Worm (Caenorhabditis elegans) whole organism, L1 larva: Measurements from ENCODE around the gene F17C11.12.
A peak's percentile ranks its signal among the peaks of the same experiment; 100 is the strongest.

Experiments used
- C16A3.4 ChIP-seq: fragments of 150-350 bp; optimal IDR thresholded peaks from 2 replicates; lab custom pipeline; 2014; ENCODE audit warnings: missing biosample characterization, missing genetic modification characterization
- Y116A8C.19 ChIP-seq: sonication (generic microtip); optimal IDR thresholded peaks from 2 replicates; lab custom pipeline; 2016; ENCODE audit warnings: missing compliant biosample characterization, missing genetic modification characterization, borderline replicate concordance
- aha-1 ChIP-seq: fragments of 150-350 bp; optimal IDR thresholded peaks from 2 replicates; lab custom pipeline; 2014; ENCODE audit warnings: missing biosample characterization, missing genetic modification characterization
- aly-2 ChIP-seq: fragments of 150-350 bp; optimal IDR thresholded peaks from 2 replicates; lab custom pipeline; 2014; ENCODE audit warnings: missing biosample characterization, missing genetic modification characterization
- blmp-1 ChIP-seq: fragments of 150-350 bp; optimal IDR thresholded peaks from 2 replicates; lab custom pipeline; 2014; ENCODE audit warnings: missing biosample characterization, missing genetic modification characterization
- ceh-63 ChIP-seq: fragments of 200-800 bp; sonication (Bioruptor generic); optimal IDR thresholded peaks from 2 replicates; lab custom pipeline; 2018; ENCODE audit warnings: mild to moderate bottlenecking, missing genetic modification characterization, missing compliant biosample characterization
- ceh-82 ChIP-seq, 3 experiments: fragments of 150-350 bp in 1 of 3; sonication (generic microtip) in 2 of 3; optimal IDR thresholded peaks; 2 replicates each; lab custom pipeline; 2014 to 2017; ENCODE audit warnings: missing biosample characterization in 3 of 3, missing genetic modification characterization in 3 of 3
- ceh-88 ChIP-seq: fragments of 200-800 bp; sonication (Bioruptor generic); IDR thresholded peaks from 2 replicates; pipeline ENCODE4 v1.3.6; 2022; ENCODE audit warnings: missing genetic modification characterization, missing compliant biosample characterization
- ceh-90 ChIP-seq: sonication (generic microtip); optimal IDR thresholded peaks from 2 replicates; lab custom pipeline; 2016; ENCODE audit warnings: missing genetic modification characterization, missing compliant biosample characterization
- ces-1 ChIP-seq: fragments of 150-350 bp; optimal IDR thresholded peaks from 2 replicates; lab custom pipeline; 2014; ENCODE audit warnings: missing biosample characterization, missing genetic modification reagents, missing genetic modification characterization
- dsc-1 ChIP-seq: sonication (generic microtip); optimal IDR thresholded peaks from 2 replicates; lab custom pipeline; 2016; ENCODE audit warnings: mild to moderate bottlenecking, missing genetic modification characterization, missing compliant biosample characterization
- efl-1 ChIP-seq, 4 experiments: fragments of 150-350 bp; optimal IDR thresholded peaks in 3 of 4; peaks in 1 of 4; 1 replicate in 1 of 4; 2 replicates in 3 of 4; lab custom pipeline; 2014; ENCODE audit warnings: missing biosample characterization in 2 of 4, missing genetic modification characterization in 2 of 4, missing genetic modification reagents in 2 of 4
- egl-27 ChIP-seq, 2 experiments: fragments of 150-350 bp in 1 of 2; sonication (generic microtip); optimal IDR thresholded peaks; 3 replicates each; lab custom pipeline; 2017 to 2018; ENCODE audit warnings: missing biosample characterization in 2 of 2, missing genetic modification characterization in 2 of 2, missing genetic modification reagents in 2 of 2
- elt-2 ChIP-seq: sonication (generic microtip); optimal IDR thresholded peaks from 2 replicates; lab custom pipeline; 2016; ENCODE audit warnings: missing genetic modification characterization, mild to moderate bottlenecking, inconsistent platforms, missing compliant biosample characterization, missing genetic modification reagents
- elt-3 ChIP-seq, 6 experiments: fragments of 150-350 bp in 1 of 6; sonication (generic microtip); optimal IDR thresholded peaks; 2 replicates each; lab custom pipeline; 2017 to 2018; ENCODE audit warnings: missing biosample characterization in 6 of 6, missing genetic modification characterization in 6 of 6, inconsistent platforms in 1 of 6
- ets-5 ChIP-seq: fragments of 200-800 bp; sonication (Bioruptor generic); IDR thresholded peaks from 2 replicates; pipeline ENCODE4 v1.3.6; 2022; ENCODE audit warnings: missing genetic modification characterization, missing compliant biosample characterization
- fos-1 ChIP-seq: fragments of 150-350 bp; optimal IDR thresholded peaks from 2 replicates; lab custom pipeline; 2014; ENCODE audit warnings: missing biosample characterization, missing genetic modification characterization
- hlh-17 ChIP-seq: fragments of 200-800 bp; sonication (Bioruptor generic); optimal IDR thresholded peaks from 2 replicates; lab custom pipeline; 2018; ENCODE audit warnings: missing genetic modification characterization, mild to moderate bottlenecking, missing compliant biosample characterization, moderate library complexity, borderline replicate concordance
- hlh-4 ChIP-seq: sonication (generic microtip); optimal IDR thresholded peaks from 2 replicates; lab custom pipeline; 2016; ENCODE audit warnings: mild to moderate bottlenecking, missing genetic modification characterization, missing compliant biosample characterization
- irx-1 ChIP-seq: sonication (generic microtip); optimal IDR thresholded peaks from 2 replicates; lab custom pipeline; 2016; ENCODE audit warnings: missing genetic modification characterization, missing compliant biosample characterization
- isw-1 ChIP-seq: fragments of 200-800 bp; sonication (Bioruptor generic); IDR thresholded peaks from 2 replicates; pipeline ENCODE4 v1.3.6; 2022; ENCODE audit warnings: missing genetic modification characterization, missing compliant biosample characterization
- lin-13 ChIP-seq: fragments of 150-350 bp; optimal IDR thresholded peaks from 2 replicates; lab custom pipeline; 2014; ENCODE audit warnings: missing biosample characterization, missing genetic modification reagents, missing genetic modification characterization
- lin-14 ChIP-seq: fragments of 200-800 bp; sonication (Bioruptor generic); optimal IDR thresholded peaks from 2 replicates; lab custom pipeline; 2018; ENCODE audit warnings: mild to moderate bottlenecking, missing genetic modification characterization, moderate library complexity, missing compliant biosample characterization
- lin-15B ChIP-seq: fragments of 150-350 bp; sonication (generic microtip); optimal IDR thresholded peaks from 3 replicates; lab custom pipeline; 2014; ENCODE audit warnings: missing biosample characterization, missing genetic modification characterization
- lsy-2 ChIP-seq, 2 experiments: fragments of 150-350 bp; optimal IDR thresholded peaks; 2 replicates each; lab custom pipeline; 2014; ENCODE audit warnings: missing biosample characterization in 2 of 2, missing genetic modification characterization in 2 of 2
- nhr-11 ChIP-seq: fragments of 150-350 bp; optimal IDR thresholded peaks from 2 replicates; lab custom pipeline; 2014; ENCODE audit warnings: missing biosample characterization, missing genetic modification characterization
- nhr-19 ChIP-seq: fragments of 200-800 bp; sonication (Bioruptor generic); conservative IDR thresholded peaks from 2 replicates; pipeline ENCODE4 v1.3.6; 2022; ENCODE audit warnings: missing genetic modification characterization, missing compliant biosample characterization
- nhr-20 ChIP-seq: sonication (generic microtip); optimal IDR thresholded peaks from 2 replicates; lab custom pipeline; 2016; ENCODE audit warnings: mild to moderate bottlenecking, missing genetic modification characterization, missing compliant biosample characterization
- nhr-237 ChIP-seq: fragments of 150-350 bp; optimal IDR thresholded peaks from 2 replicates; lab custom pipeline; 2014; ENCODE audit warnings: missing biosample characterization, missing genetic modification characterization
- nhr-28 ChIP-seq: fragments of 150-350 bp; optimal IDR thresholded peaks from 2 replicates; lab custom pipeline; 2014; ENCODE audit warnings: missing biosample characterization, missing genetic modification characterization
- nhr-71 ChIP-seq: sonication (generic microtip); optimal IDR thresholded peaks from 2 replicates; lab custom pipeline; 2016; ENCODE audit warnings: mild to moderate bottlenecking, missing genetic modification characterization, moderate library complexity, missing compliant biosample characterization
- nhr-76 ChIP-seq: sonication (generic microtip); optimal IDR thresholded peaks from 2 replicates; lab custom pipeline; 2017; ENCODE audit warnings: missing biosample characterization, missing genetic modification characterization
- nhr-77 ChIP-seq: fragments of 150-350 bp; optimal IDR thresholded peaks from 2 replicates; lab custom pipeline; 2014; ENCODE audit warnings: missing biosample characterization, missing genetic modification characterization
- nhr-90 ChIP-seq: sonication (generic microtip); optimal IDR thresholded peaks from 2 replicates; lab custom pipeline; 2016; ENCODE audit warnings: mild to moderate bottlenecking, missing genetic modification characterization, missing compliant biosample characterization; ENCODE audit not compliant: poor library complexity
- pag-3 ChIP-seq: sonication (generic microtip); optimal IDR thresholded peaks from 2 replicates; lab custom pipeline; 2017; ENCODE audit warnings: missing genetic modification characterization, mild to moderate bottlenecking, missing compliant biosample characterization, antibody characterized with exemption, borderline replicate concordance; ENCODE audit not compliant: insufficient read depth
- pax-3 ChIP-seq: fragments of 200-800 bp; sonication (Bioruptor generic); optimal IDR thresholded peaks from 2 replicates; lab custom pipeline; 2018; ENCODE audit warnings: mild to moderate bottlenecking, missing genetic modification characterization, moderate library complexity, missing compliant biosample characterization
- pqm-1 ChIP-seq: sonication (generic microtip); optimal IDR thresholded peaks from 3 replicates; lab custom pipeline; 2017; ENCODE audit warnings: missing biosample characterization, missing genetic modification characterization
- snpc-4 ChIP-seq: fragments of 150-350 bp; optimal IDR thresholded peaks from 2 replicates; lab custom pipeline; 2014; ENCODE audit warnings: missing biosample characterization, missing genetic modification characterization
- sup-37 ChIP-seq: fragments of 200-800 bp; sonication (Bioruptor generic); optimal IDR thresholded peaks from 2 replicates; lab custom pipeline; 2018; ENCODE audit warnings: mild to moderate bottlenecking, missing genetic modification characterization, missing compliant biosample characterization
- tbx-2 ChIP-seq: sonication (generic microtip); optimal IDR thresholded peaks from 2 replicates; lab custom pipeline; 2016; ENCODE audit warnings: missing genetic modification characterization, missing compliant biosample characterization
- unc-130 ChIP-seq: fragments of 150-350 bp; optimal IDR thresholded peaks from 2 replicates; lab custom pipeline; 2017; ENCODE audit warnings: missing biosample characterization, missing genetic modification characterization, inconsistent platforms
- unc-62 ChIP-seq: fragments of 150-350 bp; optimal IDR thresholded peaks from 2 replicates; lab custom pipeline; 2014; ENCODE audit warnings: missing biosample characterization, missing genetic modification reagents, missing genetic modification characterization
- unc-98 ChIP-seq: fragments of 200-800 bp; sonication (Bioruptor generic); IDR thresholded peaks from 2 replicates; pipeline ENCODE4 v1.3.6; 2022; ENCODE audit warnings: missing genetic modification characterization, missing compliant biosample characterization
- vab-15 ChIP-seq: sonication (generic microtip); optimal IDR thresholded peaks from 2 replicates; lab custom pipeline; 2017; ENCODE audit warnings: missing genotype, mild to moderate bottlenecking, missing genetic modification characterization, missing compliant biosample characterization
- xbp-1 ChIP-seq: sonication (generic microtip); optimal IDR thresholded peaks from 2 replicates; lab custom pipeline; 2016; ENCODE audit warnings: missing genetic modification characterization, missing compliant biosample characterization
- zag-1 ChIP-seq: fragments of 150-350 bp; optimal IDR thresholded peaks from 2 replicates; lab custom pipeline; 2014; ENCODE audit warnings: missing biosample characterization, missing genetic modification characterization
- zip-4 ChIP-seq: fragments of 200-800 bp; sonication (Bioruptor generic); optimal IDR thresholded peaks from 2 replicates; lab custom pipeline; 2018; ENCODE audit warnings: mild to moderate bottlenecking, missing genetic modification characterization, moderate library complexity, missing compliant biosample characterization

F17C11.12 gene

DNA sequence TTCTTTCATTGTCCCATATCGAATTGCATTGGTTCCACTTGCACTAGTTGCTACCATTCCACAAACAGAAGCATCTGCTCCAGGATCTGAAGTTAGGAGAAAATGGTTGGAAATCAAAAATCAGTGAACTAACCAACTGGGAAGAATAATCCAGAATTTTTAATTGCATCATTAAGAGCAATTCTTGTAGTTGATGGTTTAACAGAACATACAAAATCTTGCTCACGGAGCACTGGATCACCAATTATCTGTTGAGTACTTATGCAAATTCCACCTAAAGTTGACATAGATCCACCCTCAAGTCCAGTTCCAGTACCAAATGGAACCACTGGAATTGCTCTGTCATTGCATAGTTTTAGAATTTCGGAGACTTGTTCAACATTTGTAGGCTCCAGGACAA, 46.9 kb downstream of the F17C11.12 start:
- TF ChIP-seq fos-1 (tag; lab: Kevin White, UChicago) (no peak), nhr-19 (GFP tag; lab: Robert Waterston, UW) (peak; percentile 9; the same call in 1 of the 2 replicates), pag-3 (no peak), hlh-17 (no peak)

ce11 chrV:10889036-10889435, 47.7 kb downstream of the F17C11.12 start, which contains the start of gene F32D8.11:
F32D8.11 (minus strand) TSS chrV:10889136.
- TF ChIP-seq zag-1 (tag; lab: Kevin White, UChicago) = no peak
- no peak for TF ChIP-seq unc-62
- TF ChIP-seq nhr-77 (tag; lab: Kevin White, UChicago) = no peak
- no peak for TF ChIP-seq efl-1 (optimal IDR thresholded peaks at IDR 0.05; lab: Kevin White, UChicago)
- TF ChIP-seq efl-1 (GFP tag; optimal IDR thresholded peaks at IDR 0.05 in 1 of 2; lab: Kevin White, UChicago) = peak in 1 of 2 experiments; percentile 83
- TF ChIP-seq nhr-28 (tag; lab: Kevin White, UChicago) = no peak

- TF ChIP-seq pqm-1 = no peak
- TF ChIP-seq irx-1 (tag; lab: Kevin White, UChicago) = no peak
- no peak for TF ChIP-seq nhr-71
- no peak for TF ChIP-seq ceh-90 (tag; lab: Kevin White, UChicago)
- no peak for TF ChIP-seq unc-62
- no peak for TF ChIP-seq zip-4 (GFP tag; lab: Kevin White, UChicago)
- no peak for TF ChIP-seq snpc-4 (tag; lab: Kevin White, UChicago)
- no peak for TF ChIP-seq vab-15
- peak; percentile 48 for TF ChIP-seq aly-2 (tag; lab: Kevin White, UChicago)
- TF ChIP-seq dsc-1 (tag; lab: Kevin White, UChicago) = peak; percentile 56
- TF ChIP-seq xbp-1 (tag; lab: Kevin White, UChicago) = no peak
- no peak for TF ChIP-seq lsy-2 (tag; optimal IDR thresholded peaks at IDR 0.05; lab: Kevin White, UChicago)
- no peak for TF ChIP-seq pax-3 (tag; lab: Kevin White, UChicago)
- no peak for TF ChIP-seq pag-3
- TF ChIP-seq nhr-19 (GFP tag; lab: Robert Waterston, UW) = no peak
- no peak for TF ChIP-seq ceh-82 (tag; optimal IDR thresholded peaks at IDR 0.05; lab: Kevin White, UChicago)
- TF ChIP-seq nhr-237 (tag; lab: Kevin White, UChicago) = no peak
Measured at ce11 chrV:10888153-10888552, 48.6 kb downstream of the F17C11.12 start.

ce11 chrV:10887564-10887963, 49.2 kb downstream of the F17C11.12 start:
- TF ChIP-seq nhr-11 (tag; lab: Kevin White, UChicago) (no peak), lin-14 (GFP tag; lab: Kevin White, UChicago) (no peak), zip-4 (GFP tag; lab: Kevin White, UChicago) (no peak), egl-27 (tag; optimal IDR thresholded peaks at IDR 0.05; lab: Kevin White, UChicago) (no peak), lin-15B (no peak), hlh-4 (tag; lab: Kevin White, UChicago) (no peak), pax-3 (tag; lab: Kevin White, UChicago) (no peak), dsc-1 (tag; lab: Kevin White, UChicago) (no peak), nhr-90 (tag; lab: Kevin White, UChicago) (peak; percentile 28), ces-1 (GFP tag; lab: Kevin White, UChicago) (no peak), nhr-76 (no peak), nhr-28 (tag; lab: Kevin White, UChicago) (no peak), blmp-1 (tag; lab: Kevin White, UChicago) (no peak), unc-98 (GFP tag; lab: Robert Waterston, UW) (no peak), ceh-63 (no peak), isw-1 (GFP tag; lab: Robert Waterston, UW) (no peak), tbx-2 (no peak), elt-3 (tag; optimal IDR thresholded peaks at IDR 0.05; lab: Kevin White, UChicago) (no peak), unc-130 (no peak), C16A3.4 (tag; lab: Kevin White, UChicago) (peak; percentile 49), ets-5 (GFP tag; lab: Robert Waterston, UW) (no peak), elt-2 (tag; lab: Kevin White, UChicago) (no peak), nhr-77 (tag; lab: Kevin White, UChicago) (no peak), unc-62 (no peak), lin-13 (GFP tag; lab: Kevin White, UChicago) (no peak), sup-37 (GFP tag; lab: Kevin White, UChicago) (no peak), ceh-88 (GFP tag; lab: Robert Waterston, UW) (no peak), nhr-20 (tag; lab: Kevin White, UChicago) (no peak), Y116A8C.19 (tag; lab: Kevin White, UChicago) (no peak), aha-1 (tag; lab: Kevin White, UChicago) (no peak), fos-1 (tag; lab: Kevin White, UChicago) (no peak)
